Fruit fly (Drosophila melanogaster) whole organism, adult: Measurements from ENCODE around the gene CG2059.
A peak's percentile ranks its signal among the peaks of the same experiment; 100 is the strongest.

Experiments
- CG11617 ChIP-seq: fragments of 200-800 bp; sonication (Bioruptor generic); optimal IDR thresholded peaks from 2 replicates; lab custom pipeline; 2017; ENCODE audit warnings: mild to moderate bottlenecking, missing biosample characterization, missing genetic modification reagents, missing genetic modification characterization
- CG12768 ChIP-seq: fragments of 200-800 bp; sonication (Bioruptor generic); optimal IDR thresholded peaks from 2 replicates; lab custom pipeline; 2017; ENCODE audit warnings: missing biosample characterization, missing genetic modification characterization, mild to moderate bottlenecking, moderate library complexity, missing genetic modification reagents
- CG14711 ChIP-seq: fragments of 200-800 bp; sonication (Bioruptor generic); optimal IDR thresholded peaks from 2 replicates; lab custom pipeline; 2018; ENCODE audit warnings: missing biosample characterization, mild to moderate bottlenecking, missing genetic modification characterization, moderate library complexity
- CG1620 ChIP-seq: fragments of 200-800 bp; sonication (Bioruptor generic); optimal IDR thresholded peaks from 2 replicates; lab custom pipeline; 2016; ENCODE audit warnings: missing biosample characterization, missing genetic modification characterization
- CG33017 ChIP-seq: fragments of 200-800 bp; sonication (Bioruptor generic); optimal IDR thresholded peaks from 2 replicates; lab custom pipeline; 2018; ENCODE audit warnings: missing biosample characterization, mild to moderate bottlenecking, missing genetic modification characterization, moderate library complexity
- CG5204 ChIP-seq: fragments of 200-800 bp; sonication (Bioruptor generic); optimal IDR thresholded peaks from 2 replicates; lab custom pipeline; 2016; ENCODE audit warnings: missing biosample characterization, missing genetic modification characterization
- CG7045 ChIP-seq: fragments of 200-800 bp; sonication (Bioruptor generic); optimal IDR thresholded peaks from 2 replicates; lab custom pipeline; 2017; ENCODE audit warnings: missing biosample characterization, mild to moderate bottlenecking, missing genetic modification characterization
- CG7101 ChIP-seq: fragments of 200-800 bp; sonication (Bioruptor generic); optimal IDR thresholded peaks from 2 replicates; lab custom pipeline; 2018; ENCODE audit warnings: missing biosample characterization, mild to moderate bottlenecking, missing genetic modification characterization, moderate library complexity
- Clk ChIP-seq: fragments of 200-800 bp; sonication (Bioruptor generic); optimal IDR thresholded peaks from 2 replicates; lab custom pipeline; 2017; ENCODE audit warnings: missing biosample characterization, missing genetic modification characterization
- Crg-1 ChIP-seq: fragments of 200-800 bp; sonication (Bioruptor generic); optimal IDR thresholded peaks from 2 replicates; lab custom pipeline; 2016; ENCODE audit warnings: missing biosample characterization, missing genetic modification characterization
- Hr96 ChIP-seq: fragments of 200-800 bp; sonication (Bioruptor generic); optimal IDR thresholded peaks from 2 replicates; lab custom pipeline; 2016; ENCODE audit warnings: missing biosample characterization, missing genetic modification characterization
- Mnt ChIP-seq: fragments of 200-800 bp; sonication (Bioruptor generic); optimal IDR thresholded peaks from 2 replicates; lab custom pipeline; 2016; ENCODE audit warnings: missing biosample characterization, mild to moderate bottlenecking, missing genetic modification characterization
- bab1 ChIP-seq: fragments of 200-800 bp; sonication (Bioruptor generic); optimal IDR thresholded peaks from 3 replicates; lab custom pipeline; 2019; ENCODE audit warnings: missing biosample characterization, mild to moderate bottlenecking, missing genetic modification characterization, moderate library complexity
- cic ChIP-seq: fragments of 200-800 bp; sonication (Bioruptor generic); optimal IDR thresholded peaks from 2 replicates; lab custom pipeline; 2017; ENCODE audit warnings: missing biosample characterization, mild to moderate bottlenecking, missing genetic modification characterization, moderate library complexity
- cnc ChIP-seq, 2 experiments: fragments of >200 bp; optimal IDR thresholded peaks; 2 replicates each; lab custom pipeline; 2017
- kay ChIP-seq: fragments of 200-800 bp; sonication (Bioruptor generic); peaks from one replicate; lab custom pipeline; 2016; ENCODE audit warnings: missing biosample characterization, missing genetic modification characterization, borderline replicate concordance
- ovo ChIP-seq: fragments of 200-800 bp; sonication (Bioruptor generic); optimal IDR thresholded peaks from 2 replicates; lab custom pipeline; 2016; ENCODE audit warnings: missing biosample characterization, missing genetic modification characterization
- pad ChIP-seq: fragments of 200-800 bp; sonication (Bioruptor generic); optimal IDR thresholded peaks from 3 replicates; lab custom pipeline; 2017; ENCODE audit warnings: missing biosample characterization, missing genetic modification characterization, mild to moderate bottlenecking, moderate library complexity, missing genetic modification reagents
- tj ChIP-seq: fragments of 200-800 bp; sonication (Bioruptor generic); optimal IDR thresholded peaks from 3 replicates; lab custom pipeline; 2017; ENCODE audit warnings: missing biosample characterization, mild to moderate bottlenecking, missing genetic modification characterization, moderate library complexity
- toe ChIP-seq: fragments of 200-800 bp; sonication (Bioruptor generic); optimal IDR thresholded peaks from 2 replicates; lab custom pipeline; 2016; ENCODE audit warnings: missing biosample characterization, missing genetic modification characterization

CG2059 gene

DNA sequence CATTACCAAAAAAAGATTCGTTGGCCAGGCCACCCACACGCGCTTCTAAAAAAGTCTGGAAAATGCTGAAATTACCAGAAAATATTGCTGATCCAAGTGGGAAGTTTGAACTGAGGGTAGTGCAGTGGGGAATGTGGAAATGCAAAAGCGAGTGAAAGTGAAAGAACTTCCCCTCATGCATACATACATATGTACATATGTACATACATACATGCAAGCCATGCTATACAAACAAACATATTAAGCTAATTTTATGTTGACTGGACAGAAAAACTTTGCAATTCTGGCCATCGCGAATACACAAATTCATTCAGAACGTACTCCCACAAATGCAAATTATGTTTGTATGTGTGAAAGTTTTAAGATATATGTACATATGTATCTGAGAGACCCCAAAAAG is 12.2 kb downstream of the CG2059 start:
- TF ChIP-seq pad (GFP tag; lab: Kevin White, UChicago) (peak; percentile 83), CG33017 (tag; lab: Kevin White, UChicago) (no peak), tj (GFP tag; lab: Kevin White, UChicago) (peak; percentile 97)

dm6 chrX:7299399-7300355 is 13.5 kb downstream of the CG2059 start:
- TF ChIP-seq ovo (GFP tag; lab: Kevin White, UChicago) (no peak), pad (GFP tag; lab: Kevin White, UChicago) (no peak), CG14711 (tag; lab: Kevin White, UChicago) (peak; percentile 48), toe (GFP tag; lab: Kevin White, UChicago) (peak; percentile 25), tj (GFP tag; lab: Kevin White, UChicago) (peak; percentile 2), CG12768 (GFP tag; lab: Kevin White, UChicago) (peak; percentile 30), Clk (GFP tag; lab: Kevin White, UChicago) (no peak), CG1620 (peak; percentile 58), CG7101 (tag; lab: Kevin White, UChicago) (peak; percentile 65), kay (GFP tag; lab: Kevin White, UChicago) (peak; percentile 47), Mnt (peak; percentile 46), CG11617 (GFP tag; lab: Kevin White, UChicago) (peak; percentile 40), cic (peak; percentile 15), CG7045 (peak; percentile 3), Hr96 (GFP tag; lab: Kevin White, UChicago) (peak; percentile 53), Crg-1 (peak; percentile 54), cnc (optimal IDR thresholded peaks at IDR 0.05; lab: Kevin White, UChicago) (no peak), bab1 (GFP tag; lab: Kevin White, UChicago) (peak; percentile 36), CG33017 (tag; lab: Kevin White, UChicago) (peak; percentile 22), CG5204 (peak; percentile 50)

DNA sequence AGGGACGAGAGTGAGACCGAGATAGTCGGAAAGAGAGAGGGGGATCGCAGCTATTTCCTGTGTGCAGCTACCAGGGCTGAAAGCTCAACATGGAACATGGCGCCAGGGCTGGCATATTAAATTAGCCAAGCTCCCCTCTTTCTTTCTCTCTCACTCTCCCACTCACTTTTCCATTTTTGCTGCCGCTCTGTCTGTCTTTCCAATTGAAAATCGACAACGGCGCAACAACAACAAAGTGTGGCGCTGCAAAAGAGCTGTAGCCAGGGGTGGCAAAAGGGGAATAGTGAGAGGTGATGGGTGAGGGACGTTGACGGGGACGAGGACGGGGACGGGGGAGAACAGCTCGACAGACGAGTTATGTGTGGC is 14.2 kb downstream of the CG2059 start:
- TF ChIP-seq bab1 (GFP tag; lab: Kevin White, UChicago) (no peak), CG12768 (GFP tag; lab: Kevin White, UChicago) (no peak), Clk (GFP tag; lab: Kevin White, UChicago) (no peak), CG33017 (tag; lab: Kevin White, UChicago) (no peak), CG5204 (no peak), Crg-1 (no peak), CG7101 (tag; lab: Kevin White, UChicago) (no peak), Mnt (no peak), CG1620 (no peak), cic (no peak), kay (GFP tag; lab: Kevin White, UChicago) (peak; percentile 69), toe (GFP tag; lab: Kevin White, UChicago) (no peak), ovo (GFP tag; lab: Kevin White, UChicago) (no peak), tj (GFP tag; lab: Kevin White, UChicago) (no peak), Hr96 (GFP tag; lab: Kevin White, UChicago) (peak; percentile 20), CG14711 (tag; lab: Kevin White, UChicago) (no peak), pad (GFP tag; lab: Kevin White, UChicago) (peak; percentile 4), cnc (optimal IDR thresholded peaks at IDR 0.05; lab: Kevin White, UChicago) (no peak), CG7045 (no peak), CG11617 (GFP tag; lab: Kevin White, UChicago) (peak; percentile 30)

- TF ChIP-seq kay (GFP tag; lab: Kevin White, UChicago) = peak; percentile 16
- no peak for TF ChIP-seq CG14711 (tag; lab: Kevin White, UChicago)
- no peak for TF ChIP-seq pad (GFP tag; lab: Kevin White, UChicago)
- no peak for TF ChIP-seq CG12768 (GFP tag; lab: Kevin White, UChicago)
- peak; percentile 70 for TF ChIP-seq tj (GFP tag; lab: Kevin White, UChicago)
- TF ChIP-seq Crg-1 = no peak
- no peak for TF ChIP-seq toe (GFP tag; lab: Kevin White, UChicago)
- peak; percentile 42 for TF ChIP-seq bab1 (GFP tag; lab: Kevin White, UChicago)
- no peak for TF ChIP-seq CG1620
- no peak for TF ChIP-seq CG7045
- peak; percentile 28 for TF ChIP-seq cic
- TF ChIP-seq Mnt = no peak
- TF ChIP-seq CG7101 (tag; lab: Kevin White, UChicago) = no peak
- TF ChIP-seq Hr96 (GFP tag; lab: Kevin White, UChicago) = no peak
- peak; percentile 24 for TF ChIP-seq ovo (GFP tag; lab: Kevin White, UChicago)
- TF ChIP-seq CG33017 (tag; lab: Kevin White, UChicago) = no peak
- TF ChIP-seq CG11617 (GFP tag; lab: Kevin White, UChicago) = no peak
Observed at dm6 chrX:7300722-7301350, 14.7 kb downstream of the CG2059 start.
